Worm (Caenorhabditis elegans) whole organism, late embryonic: ENCODE results near the gene F14H8.5.

ENCODE experiments used
- C08G9.2 ChIP-seq: sonication (generic microtip); optimal IDR thresholded peaks from 2 replicates; lab custom pipeline; 2016; ENCODE audit warnings: mild to moderate bottlenecking, missing genetic modification characterization, moderate library complexity, missing compliant biosample characterization
- Y22D7AL.16 ChIP-seq: sonication (generic microtip); optimal IDR thresholded peaks from 2 replicates; lab custom pipeline; 2016; ENCODE audit warnings: missing genetic modification characterization, missing compliant biosample characterization
- ceh-18 ChIP-seq: sonication (generic microtip); optimal IDR thresholded peaks from 2 replicates; lab custom pipeline; 2016; ENCODE audit warnings: missing genetic modification characterization, missing compliant biosample characterization
- ceh-19 ChIP-seq: fragments of 200-800 bp; sonication (Bioruptor generic); optimal IDR thresholded peaks from 2 replicates; lab custom pipeline; 2018; ENCODE audit warnings: mild to moderate bottlenecking, missing genetic modification characterization, missing compliant biosample characterization
- ceh-2 ChIP-seq: sonication (generic microtip); optimal IDR thresholded peaks from 2 replicates; lab custom pipeline; 2016; ENCODE audit warnings: missing genotype, missing genetic modification characterization, missing compliant biosample characterization
- ceh-31 ChIP-seq: sonication (generic microtip); optimal IDR thresholded peaks from 2 replicates; lab custom pipeline; 2016; ENCODE audit warnings: missing genetic modification characterization, missing compliant biosample characterization
- ceh-34 ChIP-seq: sonication (generic microtip); optimal IDR thresholded peaks from 2 replicates; lab custom pipeline; 2016; ENCODE audit warnings: mild to moderate bottlenecking, missing genetic modification characterization, missing compliant biosample characterization
- ceh-48 ChIP-seq: sonication (generic microtip); optimal IDR thresholded peaks from 2 replicates; lab custom pipeline; 2016; ENCODE audit warnings: missing genetic modification characterization, inconsistent platforms, missing compliant biosample characterization
- ceh-9 ChIP-seq: sonication (generic microtip); optimal IDR thresholded peaks from 2 replicates; lab custom pipeline; 2016; ENCODE audit warnings: mild to moderate bottlenecking, missing genetic modification characterization, inconsistent platforms, missing compliant biosample characterization
- che-1 ChIP-seq: sonication (generic microtip); optimal IDR thresholded peaks from 2 replicates; lab custom pipeline; 2016; ENCODE audit warnings: mild to moderate bottlenecking, missing genetic modification characterization, missing compliant biosample characterization
- dmd-4 ChIP-seq: sonication (generic microtip); optimal IDR thresholded peaks from 2 replicates; lab custom pipeline; 2016; ENCODE audit warnings: borderline replicate concordance, missing genetic modification characterization, missing compliant biosample characterization
- dve-1 ChIP-seq: sonication (generic microtip); optimal IDR thresholded peaks from 2 replicates; lab custom pipeline; 2017; ENCODE audit warnings: antibody characterized with exemption, mild to moderate bottlenecking, missing genetic modification characterization, missing compliant biosample characterization
- elt-4 ChIP-seq: sonication (generic microtip); optimal IDR thresholded peaks from 2 replicates; lab custom pipeline; 2016; ENCODE audit warnings: missing genetic modification characterization, missing compliant biosample characterization
- ets-4 ChIP-seq: sonication (generic microtip); optimal IDR thresholded peaks from 2 replicates; lab custom pipeline; 2016; ENCODE audit warnings: missing genetic modification characterization, missing compliant biosample characterization
- eyg-1 ChIP-seq: sonication (generic microtip); optimal IDR thresholded peaks from 2 replicates; lab custom pipeline; 2016; ENCODE audit warnings: missing genotype, missing genetic modification characterization, missing compliant biosample characterization
- fax-1 ChIP-seq: sonication (generic microtip); optimal IDR thresholded peaks from 2 replicates; lab custom pipeline; 2016; ENCODE audit warnings: missing genotype, missing genetic modification characterization, missing compliant biosample characterization
- fkh-10 ChIP-seq: fragments of 150-350 bp; optimal IDR thresholded peaks from 2 replicates; lab custom pipeline; 2014; ENCODE audit warnings: missing biosample characterization, missing genetic modification reagents, missing genetic modification characterization
- fkh-6 ChIP-seq: sonication (generic microtip); optimal IDR thresholded peaks from 2 replicates; lab custom pipeline; 2016; ENCODE audit warnings: missing genetic modification characterization, missing compliant biosample characterization
- hlh-13 ChIP-seq: fragments of 200-800 bp; sonication (Bioruptor generic); optimal IDR thresholded peaks from 2 replicates; lab custom pipeline; 2018; ENCODE audit warnings: mild to moderate bottlenecking, missing genetic modification characterization, missing compliant biosample characterization
- hlh-15 ChIP-seq: sonication (generic microtip); optimal IDR thresholded peaks from 2 replicates; lab custom pipeline; 2016; ENCODE audit warnings: missing genetic modification characterization, missing compliant biosample characterization
- hlh-6 ChIP-seq: sonication (generic microtip); optimal IDR thresholded peaks from 2 replicates; lab custom pipeline; 2016; ENCODE audit warnings: missing genotype, missing genetic modification characterization, missing compliant biosample characterization
- hlh-8 ChIP-seq: sonication (generic microtip); optimal IDR thresholded peaks from 2 replicates; lab custom pipeline; 2016; ENCODE audit warnings: missing genotype, missing genetic modification characterization, missing compliant biosample characterization
- lim-6 ChIP-seq: sonication (generic microtip); optimal IDR thresholded peaks from 2 replicates; lab custom pipeline; 2016; ENCODE audit warnings: missing genetic modification characterization, missing compliant biosample characterization
- mec-3 ChIP-seq: sonication (generic microtip); optimal IDR thresholded peaks from 2 replicates; lab custom pipeline; 2016; ENCODE audit warnings: borderline replicate concordance, missing genetic modification characterization, missing compliant biosample characterization
- npax-4 ChIP-seq: sonication (generic microtip); optimal IDR thresholded peaks from 2 replicates; lab custom pipeline; 2016; ENCODE audit warnings: missing genetic modification characterization, missing compliant biosample characterization
- odd-2 ChIP-seq: sonication (generic microtip); optimal IDR thresholded peaks from 2 replicates; lab custom pipeline; 2017; ENCODE audit warnings: antibody characterized with exemption, mild to moderate bottlenecking, missing genetic modification characterization, missing compliant biosample characterization
- pha-4 ChIP-seq: fragments of 150-350 bp; optimal IDR thresholded peaks from 2 replicates; lab custom pipeline; 2018; ENCODE audit warnings: missing biosample characterization, missing genetic modification reagents, missing genetic modification characterization
- pros-1 ChIP-seq: fragments of 150-350 bp; optimal IDR thresholded peaks from 2 replicates; lab custom pipeline; 2014; ENCODE audit warnings: missing biosample characterization, missing genetic modification reagents, missing genetic modification characterization
- ref-2 ChIP-seq: sonication (generic microtip); optimal IDR thresholded peaks from 2 replicates; lab custom pipeline; 2016; ENCODE audit warnings: missing genetic modification characterization, missing compliant biosample characterization
- sdc-2 ChIP-seq: sonication (generic microtip); optimal IDR thresholded peaks from 2 replicates; lab custom pipeline; 2016; ENCODE audit warnings: missing genotype, missing genetic modification characterization, missing compliant biosample characterization
- sox-4 ChIP-seq: sonication (generic microtip); optimal IDR thresholded peaks from 2 replicates; lab custom pipeline; 2017; ENCODE audit warnings: mild to moderate bottlenecking, missing genetic modification characterization, inconsistent platforms, missing compliant biosample characterization
- tbx-2 ChIP-seq: sonication (generic microtip); optimal IDR thresholded peaks from 2 replicates; lab custom pipeline; 2016; ENCODE audit warnings: missing genetic modification characterization, missing compliant biosample characterization
- tbx-7 ChIP-seq: sonication (generic microtip); optimal IDR thresholded peaks from 2 replicates; lab custom pipeline; 2016; ENCODE audit warnings: missing genotype, missing genetic modification characterization, missing compliant biosample characterization
- unc-3 ChIP-seq, 2 experiments: fragments of 200-800 bp in 1 of 2; sonication (Bioruptor generic) in 1 of 2; sonication (generic microtip) in 1 of 2; conservative IDR thresholded peaks in 1 of 2; optimal IDR thresholded peaks in 1 of 2; 2 replicates each; pipeline versions ENCODE4 v1.3.6 to Lab custom; 2016 to 2022; ENCODE audit warnings: missing compliant biosample characterization in 2 of 2, missing genetic modification characterization in 2 of 2, missing genetic modification reagents in 1 of 2
- unc-42 ChIP-seq: sonication (generic microtip); optimal IDR thresholded peaks from 2 replicates; lab custom pipeline; 2016; ENCODE audit warnings: missing genotype, missing genetic modification characterization, missing compliant biosample characterization
- unc-55 ChIP-seq: sonication (generic microtip); optimal IDR thresholded peaks from 2 replicates; lab custom pipeline; 2017; ENCODE audit warnings: missing biosample characterization, missing genetic modification reagents, missing genetic modification characterization
- unc-86 ChIP-seq: sonication (generic microtip); optimal IDR thresholded peaks from 2 replicates; lab custom pipeline; 2016; ENCODE audit warnings: missing genetic modification characterization, missing compliant biosample characterization

Gene F14H8.5

ce11 chrV:15060595-15060994, 39.8 kb downstream of the F14H8.5 start:
- TF ChIP-seq hlh-8, result no peak
- TF ChIP-seq dmd-4 (tag; lab: Kevin White, UChicago), result no peak
- TF ChIP-seq tbx-7 (tag; lab: Kevin White, UChicago), result no peak
- no peak for TF ChIP-seq C08G9.2 (tag; lab: Kevin White, UChicago)
- no peak for TF ChIP-seq pros-1 (tag; lab: Kevin White, UChicago)
- TF ChIP-seq fkh-10 (GFP tag; lab: Kevin White, UChicago), result no peak
- TF ChIP-seq hlh-15 (tag; lab: Kevin White, UChicago), result no peak
- no peak for TF ChIP-seq hlh-13 (GFP tag; lab: Kevin White, UChicago)
- no peak for TF ChIP-seq elt-4 (tag; lab: Kevin White, UChicago)
- TF ChIP-seq npax-4, result no peak
- no peak for TF ChIP-seq hlh-6 (tag; lab: Kevin White, UChicago)
- no peak for TF ChIP-seq unc-55
- TF ChIP-seq lim-6 (tag; lab: Kevin White, UChicago), result no peak
- TF ChIP-seq che-1, result no peak
- TF ChIP-seq pha-4 (tag; lab: Kevin White, UChicago), result no peak

ce11 chrV:15063987-15064386, 43.2 kb downstream of the F14H8.5 start, which contains the start of gene rap-2:
Gene rap-2 (minus strand): TSS chrV:15064087.
- no peak for TF ChIP-seq dmd-4 (tag; lab: Kevin White, UChicago)
- TF ChIP-seq ceh-31 (tag; lab: Kevin White, UChicago), result no peak
- TF ChIP-seq fax-1 (tag; lab: Kevin White, UChicago), result no peak
- TF ChIP-seq fkh-6 (tag; lab: Kevin White, UChicago), result no peak
- TF ChIP-seq unc-3 (GFP tag; conservative IDR thresholded peaks at IDR 0.05; lab: Robert Waterston, UW), result no peak
- TF ChIP-seq unc-3 (tag; optimal IDR thresholded peaks at IDR 0.05; lab: Kevin White, UChicago), result no peak

ce11 chrV:15065068-15065744, 44.4 kb downstream of the F14H8.5 start, which contains the start of gene C25D7.9:
Gene C25D7.9 (plus strand): TSS chrV:15065135.
- no peak for TF ChIP-seq unc-86 (tag; lab: Kevin White, UChicago)
- peak; percentile 46 for TF ChIP-seq ceh-19 (GFP tag; lab: Kevin White, UChicago)
- peak; percentile 65 for TF ChIP-seq ceh-31 (tag; lab: Kevin White, UChicago)
- TF ChIP-seq ref-2 (tag; lab: Kevin White, UChicago), result peak; percentile 22
- TF ChIP-seq sdc-2 (tag; lab: Kevin White, UChicago), result peak; percentile 20
- no peak for TF ChIP-seq npax-4
- peak; percentile 40 for TF ChIP-seq tbx-2 (tag; lab: Kevin White, UChicago)
- peak; percentile 90 for TF ChIP-seq ceh-48 (tag; lab: Kevin White, UChicago)
- no peak for TF ChIP-seq pha-4 (tag; lab: Kevin White, UChicago)
- TF ChIP-seq hlh-6 (tag; lab: Kevin White, UChicago), result peak; percentile 16
- TF ChIP-seq ets-4 (tag; lab: Kevin White, UChicago), result peak; percentile 61
- peak; percentile 32 for TF ChIP-seq ceh-34 (tag; lab: Kevin White, UChicago)
- TF ChIP-seq unc-42 (tag; lab: Kevin White, UChicago), result peak; percentile 47

ce11 chrV:15065837-15066348, 45.1 kb downstream of the F14H8.5 start, which contains the start of gene otub-1:
Gene otub-1 (plus strand): TSS chrV:15066298.
- TF ChIP-seq sox-4 (tag; lab: Kevin White, UChicago), result no peak
- TF ChIP-seq ceh-9 (tag; lab: Kevin White, UChicago), result no peak

ce11 chrV:15067165-15067564, 46.3 kb downstream of the F14H8.5 start, which contains the start of gene C25D7.10:
Gene C25D7.10 (plus strand): TSS chrV:15067465.
- TF ChIP-seq hlh-8 (no peak), ceh-18 (tag; lab: Kevin White, UChicago) (no peak), dve-1 (tag; lab: Kevin White, UChicago) (no peak), tbx-2 (tag; lab: Kevin White, UChicago) (no peak), fkh-6 (tag; lab: Kevin White, UChicago) (no peak), C08G9.2 (tag; lab: Kevin White, UChicago) (no peak), Y22D7AL.16 (tag; lab: Kevin White, UChicago) (no peak), mec-3 (tag; lab: Kevin White, UChicago) (no peak), tbx-7 (tag; lab: Kevin White, UChicago) (no peak), ceh-9 (tag; lab: Kevin White, UChicago) (no peak), ceh-2 (no peak), che-1 (no peak), dmd-4 (tag; lab: Kevin White, UChicago) (no peak), odd-2 (tag; lab: Kevin White, UChicago) (no peak), eyg-1 (tag; lab: Kevin White, UChicago) (no peak), hlh-15 (tag; lab: Kevin White, UChicago) (no peak), fax-1 (tag; lab: Kevin White, UChicago) (no peak), ceh-19 (GFP tag; lab: Kevin White, UChicago) (no peak), sdc-2 (tag; lab: Kevin White, UChicago) (no peak)
- TF ChIP-seq, all 69 proteins: peak for 0
